Comparison of ENCODE assay signal across 3 worm cellular contexts in the genomic region with DNA sequence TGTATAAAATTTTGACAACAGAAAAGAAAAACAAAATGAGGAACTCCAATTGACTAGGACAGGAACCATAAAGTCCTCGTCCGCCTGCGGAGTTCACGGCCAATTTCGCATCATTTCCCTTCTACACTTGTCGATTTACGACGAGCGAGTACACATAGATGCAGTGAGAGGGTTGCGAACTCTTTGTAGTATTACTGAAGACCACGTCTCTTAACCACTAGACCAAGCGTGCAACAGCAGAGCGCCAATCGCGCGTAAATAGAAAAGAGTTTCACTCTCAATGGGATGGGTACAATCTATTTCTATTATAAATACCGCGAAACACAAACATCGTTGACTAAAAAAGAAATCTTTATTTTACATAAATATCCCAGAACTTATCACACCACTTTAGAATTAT.
TF ChIP-seq lines count a peak whose summit lies in the region.

No protein-coding gene starts in this region.

TF ChIP-seq in whole organism, L1 larva, 84 proteins besides CTCF, POLR2A, EP300 and RAD21 (continued from another document and continues in another):
- TF ChIP-seq mdl-1 (tag; optimal IDR thresholded peaks at IDR 0.05; lab: Kevin White, UChicago): peak in 1 of 2 experiments; percentile 82
- TF ChIP-seq pag-3 (tag; optimal IDR thresholded peaks at IDR 0.05; lab: Kevin White, UChicago; ENCODE audit: borderline replicate concordance, insufficient read depth): no peak
- peak; percentile 59 to 67 (median 65) for TF ChIP-seq dpl-1 (GFP tag; optimal IDR thresholded peaks at IDR 0.05; lab: Kevin White, UChicago)
- no peak for TF ChIP-seq unc-30 (tag; optimal IDR thresholded peaks at IDR 0.05; lab: Kevin White, UChicago)
- TF ChIP-seq C34B4.2 (tag; optimal IDR thresholded peaks at IDR 0.05; lab: Kevin White, UChicago): no peak
- no peak for TF ChIP-seq nhr-12 (tag; optimal IDR thresholded peaks at IDR 0.05; lab: Kevin White, UChicago)
- TF ChIP-seq grh-1 (GFP tag; IDR thresholded peaks at IDR 0.05; lab: Robert Waterston, UW): 0 out of 2 replicates have a peak, but pooled peaks have one; percentile 11
- TF ChIP-seq C04F5.9 (tag; optimal IDR thresholded peaks at IDR 0.05; lab: Kevin White, UChicago): peak; percentile 6
- TF ChIP-seq unc-62 (GFP tag; optimal IDR thresholded peaks at IDR 0.05; lab: Kevin White, UChicago): no peak
- TF ChIP-seq nhr-76 (tag; optimal IDR thresholded peaks at IDR 0.05; lab: Kevin White, UChicago): no peak
- peak; percentile 79 for TF ChIP-seq aly-2 (tag; optimal IDR thresholded peaks at IDR 0.05; lab: Kevin White, UChicago)
- TF ChIP-seq ama-1 (optimal IDR thresholded peaks at IDR 0.05; lab: Kevin White, UChicago): peak; percentile 88
- TF ChIP-seq mep-1 (tag; optimal IDR thresholded peaks at IDR 0.05; lab: Kevin White, UChicago): peak; percentile 94
- TF ChIP-seq nhr-71 (tag; optimal IDR thresholded peaks at IDR 0.05; lab: Kevin White, UChicago): peak; percentile 91
- peak; percentile 20 for TF ChIP-seq F16B12.6 (tag; optimal IDR thresholded peaks at IDR 0.05; lab: Kevin White, UChicago)
- peak; percentile 44 for TF ChIP-seq blmp-1 (tag; optimal IDR thresholded peaks at IDR 0.05; lab: Kevin White, UChicago)
- no peak for TF ChIP-seq ceh-90 (tag; optimal IDR thresholded peaks at IDR 0.05; lab: Kevin White, UChicago)
- no peak for TF ChIP-seq sup-37 (GFP tag; optimal IDR thresholded peaks at IDR 0.05; lab: Kevin White, UChicago)
- TF ChIP-seq tlp-1 (tag; optimal IDR thresholded peaks at IDR 0.05; lab: Kevin White, UChicago): no peak
- peak; percentile 19 for TF ChIP-seq jun-1 (tag; optimal IDR thresholded peaks at IDR 0.05; lab: Kevin White, UChicago)
- TF ChIP-seq lin-39 (tag; optimal IDR thresholded peaks at IDR 0.05; lab: Kevin White, UChicago): no peak
- TF ChIP-seq ces-1 (GFP tag; optimal IDR thresholded peaks at IDR 0.05; lab: Kevin White, UChicago): no peak
- no peak for TF ChIP-seq nhr-28 (tag; optimal IDR thresholded peaks at IDR 0.05; lab: Kevin White, UChicago)
- peak; percentile 83 for TF ChIP-seq nhr-77 (tag; optimal IDR thresholded peaks at IDR 0.05; lab: Kevin White, UChicago)
- peak; percentile 76 for TF ChIP-seq tbx-2 (tag; optimal IDR thresholded peaks at IDR 0.05; lab: Kevin White, UChicago)
- peak; percentile 48 for TF ChIP-seq isw-1 (GFP tag; IDR thresholded peaks at IDR 0.05; lab: Robert Waterston, UW)
- peak; percentile 82 for TF ChIP-seq nhr-19 (GFP tag; conservative IDR thresholded peaks at IDR 0.05; lab: Robert Waterston, UW)
- TF ChIP-seq fkh-10 (GFP tag; optimal IDR thresholded peaks at IDR 0.05; lab: Kevin White, UChicago): no peak
- TF ChIP-seq skn-1 (tag; optimal IDR thresholded peaks at IDR 0.05; lab: Kevin White, UChicago): peak; percentile 67
- TF ChIP-seq fkh-4 (tag; optimal IDR thresholded peaks at IDR 0.05; lab: Kevin White, UChicago; ENCODE audit: borderline replicate concordance): no peak
- TF ChIP-seq ceh-88 (GFP tag; IDR thresholded peaks at IDR 0.05; lab: Robert Waterston, UW): peak; percentile 63
- TF ChIP-seq egl-27 (tag; optimal IDR thresholded peaks at IDR 0.05; lab: Kevin White, UChicago): peak in 1 of 2 experiments; percentile 2
- TF ChIP-seq C16A3.4 (tag; optimal IDR thresholded peaks at IDR 0.05; lab: Kevin White, UChicago): peak; percentile 87
- TF ChIP-seq snu-23 (GFP tag; optimal IDR thresholded peaks at IDR 0.05; lab: Kevin White, UChicago): peak; percentile 95
- peak; percentile 44 for TF ChIP-seq zip-4 (GFP tag; optimal IDR thresholded peaks at IDR 0.05; lab: Kevin White, UChicago)
- peak; percentile 49 for TF ChIP-seq pax-3 (tag; optimal IDR thresholded peaks at IDR 0.05; lab: Kevin White, UChicago)
- TF ChIP-seq hlh-17 (GFP tag; optimal IDR thresholded peaks at IDR 0.05; lab: Kevin White, UChicago; ENCODE audit: borderline replicate concordance): no peak
- peak; percentile 78 to 88 for TF ChIP-seq lin-35 (GFP tag; optimal IDR thresholded peaks at IDR 0.05; lab: Kevin White, UChicago)
- peak; percentile 83 for TF ChIP-seq lin-14 (GFP tag; optimal IDR thresholded peaks at IDR 0.05; lab: Kevin White, UChicago)
- no peak for TF ChIP-seq aha-1 (tag; optimal IDR thresholded peaks at IDR 0.05; lab: Kevin White, UChicago)
- TF ChIP-seq alr-1 (tag; optimal IDR thresholded peaks at IDR 0.05; lab: Kevin White, UChicago; ENCODE audit: borderline replicate concordance): no peak

TF ChIP-seq in whole organism, L3 larva, 47 proteins besides CTCF, POLR2A, EP300 and RAD21 (continued from another document):
- TF ChIP-seq egl-5 (tag; optimal IDR thresholded peaks at IDR 0.05; lab: Kevin White, UChicago): peak; percentile 71
- TF ChIP-seq egl-27 (tag; optimal IDR thresholded peaks at IDR 0.05; lab: Kevin White, UChicago): peak; percentile 7
- TF ChIP-seq ceh-82 (tag; optimal IDR thresholded peaks at IDR 0.05; lab: Kevin White, UChicago): peak; percentile 18
- peak; percentile 79 for TF ChIP-seq R02D3.7 (tag; optimal IDR thresholded peaks at IDR 0.05; lab: Kevin White, UChicago)
- TF ChIP-seq ceh-16 (tag; optimal IDR thresholded peaks at IDR 0.05; lab: Kevin White, UChicago): no peak
- TF ChIP-seq pha-4 (tag; optimal IDR thresholded peaks at IDR 0.05; lab: Kevin White, UChicago): peak; percentile 88
- TF ChIP-seq ztf-4 (tag; optimal IDR thresholded peaks at IDR 0.05; lab: Kevin White, UChicago): peak; percentile 30
- TF ChIP-seq ama-1 (optimal IDR thresholded peaks at IDR 0.05; lab: Kevin White, UChicago): peak; percentile 84

TF ChIP-seq in whole organism, young adult, 124 proteins besides CTCF, POLR2A, EP300 and RAD21 (continued from another document and continues in another):
- 0 out of 2 replicates have a peak, but pooled peaks have one; percentile 9 for TF ChIP-seq cebp-1 (GFP tag; IDR thresholded peaks at IDR 0.05; lab: Robert Waterston, UW)
- peak; percentile 70 for TF ChIP-seq cebp-1 (tag; optimal IDR thresholded peaks at IDR 0.05; lab: Kevin White, UChicago)
- no peak for TF ChIP-seq egrh-3 (GFP tag; IDR thresholded peaks at IDR 0.05; lab: Robert Waterston, UW)
- TF ChIP-seq unc-62 (GFP tag; optimal IDR thresholded peaks at IDR 0.05; lab: Kevin White, UChicago): no peak
- TF ChIP-seq mel-28 (tag; optimal IDR thresholded peaks at IDR 0.05; lab: Kevin White, UChicago; ENCODE audit: borderline replicate concordance): no peak
- TF ChIP-seq lin-54 (GFP tag; optimal IDR thresholded peaks at IDR 0.05; lab: Kevin White, UChicago): peak; percentile 63
- TF ChIP-seq gei-17 (GFP tag; optimal IDR thresholded peaks at IDR 0.05; lab: Kevin White, UChicago): no peak
- no peak for TF ChIP-seq aptf-2 (GFP tag; conservative IDR thresholded peaks at IDR 0.05; lab: Robert Waterston, UW)
- TF ChIP-seq nhr-179 (tag; optimal IDR thresholded peaks at IDR 0.05; lab: Kevin White, UChicago): no peak
- peak; percentile 46 for TF ChIP-seq snpc-1.1 (tag; optimal IDR thresholded peaks at IDR 0.05; lab: Kevin White, UChicago; ENCODE audit: insufficient read depth)
- peak; percentile 21 for TF ChIP-seq nhr-27 (tag; optimal IDR thresholded peaks at IDR 0.05; lab: Kevin White, UChicago)
- peak; percentile 73 for TF ChIP-seq mes-4 (tag; optimal IDR thresholded peaks at IDR 0.05; lab: Kevin White, UChicago)
- TF ChIP-seq nfya-2 (GFP tag; IDR thresholded peaks at IDR 0.05; lab: Robert Waterston, UW): no peak
- peak; percentile 43; the same call in 1 of the 2 replicates for TF ChIP-seq C17E4.6 (GFP tag; IDR thresholded peaks at IDR 0.05; lab: Robert Waterston, UW)
- TF ChIP-seq ceh-27 (GFP tag; optimal IDR thresholded peaks at IDR 0.05; lab: Kevin White, UChicago): peak; percentile 70
- no peak for TF ChIP-seq ceh-40 (GFP tag; IDR thresholded peaks at IDR 0.05; lab: Robert Waterston, UW)
- TF ChIP-seq attf-3 (GFP tag; conservative IDR thresholded peaks at IDR 0.05; lab: Robert Waterston, UW): peak; percentile 67
- no peak for TF ChIP-seq ets-4 (GFP tag; optimal IDR thresholded peaks at IDR 0.05; lab: Kevin White, UChicago)
- no peak for TF ChIP-seq bed-2 (GFP tag; IDR thresholded peaks at IDR 0.05; lab: Robert Waterston, UW)
- peak; percentile 73 for TF ChIP-seq repo-1 (tag; optimal IDR thresholded peaks at IDR 0.05; lab: Kevin White, UChicago)
- TF ChIP-seq chd-7 (tag; optimal IDR thresholded peaks at IDR 0.05; lab: Kevin White, UChicago): peak; percentile 60
- peak; percentile 88 for TF ChIP-seq him-1 (tag; optimal IDR thresholded peaks at IDR 0.05; lab: Kevin White, UChicago)
- peak; percentile 20; the same call in 1 of the 2 replicates for TF ChIP-seq Y53F4B.3 (GFP tag; IDR thresholded peaks at IDR 0.05; lab: Robert Waterston, UW)
- TF ChIP-seq ztf-3 (GFP tag; optimal IDR thresholded peaks at IDR 0.05; lab: Kevin White, UChicago): no peak
- 0 out of 2 replicates have a peak, but pooled peaks have one; percentile 36 for TF ChIP-seq aptf-3 (GFP tag; IDR thresholded peaks at IDR 0.05; lab: Robert Waterston, UW)
- TF ChIP-seq somi-1 (GFP tag; optimal IDR thresholded peaks at IDR 0.05; lab: Kevin White, UChicago): peak; percentile 55
- 0 out of 2 replicates have a peak, but pooled peaks have one; percentile 70 for TF ChIP-seq ceh-58 (GFP tag; IDR thresholded peaks at IDR 0.05; lab: Robert Waterston, UW)
- TF ChIP-seq ekl-4 (GFP tag; IDR thresholded peaks at IDR 0.05; lab: Robert Waterston, UW): peak; percentile 66
- peak; percentile 76 for TF ChIP-seq mxl-1 (tag; optimal IDR thresholded peaks at IDR 0.05; lab: Kevin White, UChicago)
- TF ChIP-seq pbrm-1 (GFP tag; IDR thresholded peaks at IDR 0.05; lab: Robert Waterston, UW): peak; percentile 62; the same call in 1 of the 2 replicates
- TF ChIP-seq efl-1 (GFP tag; optimal IDR thresholded peaks at IDR 0.05; lab: Kevin White, UChicago): peak; percentile 18
- 0 out of 2 replicates have a peak, but pooled peaks have one; percentile 43 for TF ChIP-seq Y67H2A.10 (GFP tag; conservative IDR thresholded peaks at IDR 0.05; lab: Robert Waterston, UW)
- peak; percentile 80 for TF ChIP-seq athp-1 (tag; optimal IDR thresholded peaks at IDR 0.05; lab: Kevin White, UChicago)
- no peak for TF ChIP-seq pha-4 (tag; optimal IDR thresholded peaks at IDR 0.05; lab: Kevin White, UChicago)
- TF ChIP-seq C06A6.2 (GFP tag; conservative IDR thresholded peaks at IDR 0.05; lab: Robert Waterston, UW): no peak
- TF ChIP-seq Y56A3A.18 (GFP tag; IDR thresholded peaks at IDR 0.05; lab: Robert Waterston, UW): 0 out of 2 replicates have a peak, but pooled peaks have one; percentile 35
- TF ChIP-seq F23B12.7 (tag; optimal IDR thresholded peaks at IDR 0.05; lab: Kevin White, UChicago; ENCODE audit: insufficient read depth): peak; percentile 31
- TF ChIP-seq madf-6 (GFP tag; IDR thresholded peaks at IDR 0.05; lab: Robert Waterston, UW): peak; percentile 58; the same call in 1 of the 2 replicates
- 0 out of 2 replicates have a peak, but pooled peaks have one; percentile 16 for TF ChIP-seq attf-6 (GFP tag; IDR thresholded peaks at IDR 0.05; lab: Robert Waterston, UW)
- peak; percentile 72 for TF ChIP-seq ztf-18 (tag; optimal IDR thresholded peaks at IDR 0.05; lab: Kevin White, UChicago)
- no peak for TF ChIP-seq F55B11.4 (tag; optimal IDR thresholded peaks at IDR 0.05; lab: Kevin White, UChicago; ENCODE audit: borderline replicate concordance, insufficient read depth)
- peak; percentile 82 for TF ChIP-seq nhr-90 (tag; optimal IDR thresholded peaks at IDR 0.05; lab: Kevin White, UChicago)
- TF ChIP-seq snpc-3.4 (tag; optimal IDR thresholded peaks at IDR 0.05; lab: Kevin White, UChicago): peak; percentile 82
- TF ChIP-seq sea-2 (GFP tag; IDR thresholded peaks at IDR 0.05; lab: Robert Waterston, UW): no peak
- TF ChIP-seq lin-26 (GFP tag; IDR thresholded peaks at IDR 0.05; lab: Robert Waterston, UW): peak; percentile 84
- TF ChIP-seq B0019.2 (GFP tag; conservative IDR thresholded peaks at IDR 0.05; lab: Robert Waterston, UW): no peak; the same call in 1 of the 2 replicates
- TF ChIP-seq snpc-4 (GFP tag; optimal IDR thresholded peaks at IDR 0.05; lab: Kevin White, UChicago): peak; percentile 86
- peak in 3 of 4 experiments; percentile 70 to 74 (median 71) for TF ChIP-seq snpc-4 (tag; optimal IDR thresholded peaks at IDR 0.05; lab: Kevin White, UChicago)
- peak; percentile 87 for TF ChIP-seq rpc-1 (optimal IDR thresholded peaks at IDR 0.05; lab: Kevin White, UChicago)
- peak; percentile 86 for TF ChIP-seq rpc-1 (tag; optimal IDR thresholded peaks at IDR 0.05; lab: Kevin White, UChicago)
- TF ChIP-seq akir-1 (GFP tag; optimal IDR thresholded peaks at IDR 0.05; lab: Kevin White, UChicago): no peak
- 0 out of 2 replicates have a peak, but pooled peaks have one; percentile 48 for TF ChIP-seq ztf-6 (GFP tag; IDR thresholded peaks at IDR 0.05; lab: Robert Waterston, UW)
- peak; percentile 22 for TF ChIP-seq hlh-12 (tag; optimal IDR thresholded peaks at IDR 0.05; lab: Kevin White, UChicago)
- peak; percentile 82 for TF ChIP-seq dox-1 (GFP tag; IDR thresholded peaks at IDR 0.05; lab: Robert Waterston, UW)
- TF ChIP-seq unc-130 (GFP tag; optimal IDR thresholded peaks at IDR 0.05; lab: Kevin White, UChicago): peak; percentile 85
- no peak for TF ChIP-seq F39B2.1 (GFP tag; IDR thresholded peaks at IDR 0.05; lab: Robert Waterston, UW)
- TF ChIP-seq egl-44 (GFP tag; IDR thresholded peaks at IDR 0.05; lab: Robert Waterston, UW): peak; percentile 67; the same call in 1 of the 2 replicates
- no peak for TF ChIP-seq let-526 (GFP tag; IDR thresholded peaks at IDR 0.05; lab: Robert Waterston, UW)
- no peak for TF ChIP-seq fkh-3 (tag; optimal IDR thresholded peaks at IDR 0.05; lab: Kevin White, UChicago)
- TF ChIP-seq zfh-2 (GFP tag; conservative IDR thresholded peaks at IDR 0.05; lab: Robert Waterston, UW): no peak
- peak in 1 of 2 experiments; percentile 50 for TF ChIP-seq let-607 (tag; optimal IDR thresholded peaks at IDR 0.05; lab: Kevin White, UChicago)
- TF ChIP-seq ceh-100 (GFP tag; IDR thresholded peaks at IDR 0.05; lab: Robert Waterston, UW): no peak
- peak; percentile 74 for TF ChIP-seq F52B5.7 (tag; optimal IDR thresholded peaks at IDR 0.05; lab: Kevin White, UChicago)
- no peak for TF ChIP-seq nhr-120 (GFP tag; IDR thresholded peaks at IDR 0.05; lab: Robert Waterston, UW)
- TF ChIP-seq ztf-26 (tag; optimal IDR thresholded peaks at IDR 0.05; lab: Kevin White, UChicago): peak; percentile 42
- TF ChIP-seq rcor-1 (GFP tag; IDR thresholded peaks at IDR 0.05; lab: Robert Waterston, UW): peak; percentile 71
- TF ChIP-seq B0035.1 (tag; optimal IDR thresholded peaks at IDR 0.05; lab: Kevin White, UChicago): peak; percentile 29
- TF ChIP-seq lsl-1 (GFP tag; optimal IDR thresholded peaks at IDR 0.05; lab: Kevin White, UChicago): peak; percentile 44
- peak; percentile 83 for TF ChIP-seq nfyb-1 (GFP tag; IDR thresholded peaks at IDR 0.05; lab: Robert Waterston, UW)
- peak; percentile 77 for TF ChIP-seq B0261.1 (tag; optimal IDR thresholded peaks at IDR 0.05; lab: Kevin White, UChicago)
- peak; percentile 47; the same call in 1 of the 2 replicates for TF ChIP-seq D2030.7 (GFP tag; IDR thresholded peaks at IDR 0.05; lab: Robert Waterston, UW)
- peak; percentile 80 for TF ChIP-seq Y53G8AR.9 (GFP tag; conservative IDR thresholded peaks at IDR 0.05; lab: Robert Waterston, UW)
- TF ChIP-seq T26A5.8 (tag; optimal IDR thresholded peaks at IDR 0.05; lab: Kevin White, UChicago): no peak
- TF ChIP-seq B0336.3 (GFP tag; IDR thresholded peaks at IDR 0.05; lab: Robert Waterston, UW): peak; percentile 83
- peak; percentile 31 for TF ChIP-seq atf-7 (tag; optimal IDR thresholded peaks at IDR 0.05; lab: Kevin White, UChicago)
- peak; percentile 50 for TF ChIP-seq ccch-3 (GFP tag; optimal IDR thresholded peaks at IDR 0.05; lab: Kevin White, UChicago)
- TF ChIP-seq madf-10 (tag; optimal IDR thresholded peaks at IDR 0.05; lab: Kevin White, UChicago): peak; percentile 56
- peak; percentile 57 for TF ChIP-seq F49E8.2 (tag; optimal IDR thresholded peaks at IDR 0.05; lab: Kevin White, UChicago; ENCODE audit: insufficient read depth)
- no peak for TF ChIP-seq xnd-1 (tag; optimal IDR thresholded peaks at IDR 0.05; lab: Kevin White, UChicago)
- TF ChIP-seq dpff-1 (tag; optimal IDR thresholded peaks at IDR 0.05; lab: Kevin White, UChicago): no peak
